Fruit fly (Drosophila melanogaster) whole organism: Measurements from ENCODE around the gene CG42751.

ENCODE experiments used
- CG8478 ChIP-seq: fragments of >200 bp; optimal IDR thresholded peaks from 2 replicates; lab custom pipeline; 2018; ENCODE audit warnings: inconsistent platforms
- Dll ChIP-seq: fragments of >200 bp; optimal IDR thresholded peaks from 2 replicates; lab custom pipeline; 2017
- EcR ChIP-seq, 2 experiments: fragments of >200 bp; optimal IDR thresholded peaks; 2 replicates each; lab custom pipeline; 2017; ENCODE audit warnings: missing biosample characterization in 2 of 2, missing genetic modification characterization in 2 of 2, missing genetic modification reagents in 2 of 2
- pan ChIP-seq: fragments of >200 bp; optimal IDR thresholded peaks from 2 replicates; lab custom pipeline; 2017
- psq ChIP-seq: fragments of >200 bp; optimal IDR thresholded peaks from 2 replicates; lab custom pipeline; 2017
- usp ChIP-seq: fragments of >200 bp; optimal IDR thresholded peaks from 2 replicates; lab custom pipeline; 2017; ENCODE audit warnings: missing biosample characterization, missing genetic modification characterization, mixed read lengths

CG42751 gene

DNA sequence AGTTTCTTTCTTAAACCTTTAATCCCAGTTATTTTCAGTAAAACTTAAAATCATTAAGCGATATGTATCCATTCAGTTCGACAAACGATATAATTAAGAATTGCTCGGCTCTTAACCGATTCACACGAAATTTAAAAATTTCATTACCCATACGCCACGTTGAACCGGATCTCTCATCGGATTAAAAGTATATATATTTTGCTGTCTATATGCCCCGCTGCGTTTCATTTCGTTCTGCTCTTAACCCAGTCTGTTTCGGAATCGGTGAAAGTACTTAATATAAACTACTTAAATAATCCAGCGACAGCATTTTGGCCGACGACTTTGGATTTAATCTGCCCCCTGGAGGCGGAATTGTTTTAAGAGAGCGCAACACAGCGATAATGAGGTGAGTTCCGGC is at the start of gene CG42751:
Gene CG42751, plus strand, starts transcription at position 301 of the 400 bp plus-strand sequence.
- TF ChIP-seq Dll (no peak), psq (no peak), pan (lab: Kevin White, UChicago) (no peak)

dm6 chr2L:11804228-11805044 is 48.8 kb upstream of the CG42751 start:
- no peak for TF ChIP-seq usp (GFP tag; lab: Kevin White, UChicago)
- no peak for TF ChIP-seq CG8478
- no peak for TF ChIP-seq psq
- TF ChIP-seq pan (lab: Kevin White, UChicago), result no peak
- TF ChIP-seq Dll, result peak; percentile 85
- no peak for TF ChIP-seq EcR (GFP tag; optimal IDR thresholded peaks at IDR 0.05; lab: Kevin White, UChicago)

- no peak for TF ChIP-seq usp (GFP tag; lab: Kevin White, UChicago)
- TF ChIP-seq EcR (GFP tag; optimal IDR thresholded peaks at IDR 0.05; lab: Kevin White, UChicago), result no peak
- TF ChIP-seq psq, result no peak
- TF ChIP-seq CG8478, result no peak
- TF ChIP-seq Dll, result no peak
- TF ChIP-seq pan (lab: Kevin White, UChicago), result no peak
Measured at dm6 chr2L:11806022-11806700, 47.1 kb upstream of the CG42751 start.

dm6 chr2L:11806701-11807674 is 46.2 kb upstream of the CG42751 start:
- TF ChIP-seq EcR (GFP tag; optimal IDR thresholded peaks at IDR 0.05; lab: Kevin White, UChicago), result no peak
- no peak for TF ChIP-seq pan (lab: Kevin White, UChicago)
- peak; percentile 92 for TF ChIP-seq Dll
- TF ChIP-seq psq, result peak; percentile 81
- no peak for TF ChIP-seq CG8478
- TF ChIP-seq usp (GFP tag; lab: Kevin White, UChicago), result no peak

- TF ChIP-seq CG8478, result peak; percentile 32
- no peak for TF ChIP-seq pan (lab: Kevin White, UChicago)
- TF ChIP-seq EcR (GFP tag; optimal IDR thresholded peaks at IDR 0.05; lab: Kevin White, UChicago), result peak in 1 of 2 experiments; percentile 29
- TF ChIP-seq usp (GFP tag; lab: Kevin White, UChicago), result no peak
- TF ChIP-seq psq, result no peak
- TF ChIP-seq Dll, result peak; percentile 70
Measured at dm6 chr2L:11807697-11808226, 45.5 kb upstream of the CG42751 start.

DNA sequence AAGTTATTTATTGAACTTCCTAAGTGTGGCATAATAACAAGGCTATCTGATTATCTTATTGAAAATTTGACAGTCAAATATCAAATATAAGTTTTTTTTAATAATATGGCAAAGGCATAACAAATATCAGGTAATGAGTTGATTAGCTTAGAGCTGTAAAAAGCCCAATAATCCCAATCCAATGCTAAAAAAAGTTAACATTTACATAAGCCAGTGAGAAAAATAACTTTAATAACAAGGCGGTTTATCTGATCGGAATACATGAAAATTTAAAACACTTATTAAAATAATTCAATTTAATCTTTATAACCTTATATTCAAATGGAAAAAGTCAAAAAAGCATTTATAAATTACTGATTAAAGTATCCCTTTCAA is 44.9 kb upstream of the CG42751 start:
- no peak for TF ChIP-seq psq
- no peak for TF ChIP-seq EcR (GFP tag; optimal IDR thresholded peaks at IDR 0.05; lab: Kevin White, UChicago)
- TF ChIP-seq usp (GFP tag; lab: Kevin White, UChicago), result no peak
- no peak for TF ChIP-seq pan (lab: Kevin White, UChicago)
- TF ChIP-seq CG8478, result no peak
- TF ChIP-seq Dll, result no peak

dm6 chr2L:11808702-11809583 is 44.3 kb upstream of the CG42751 start, which contains the start of gene crol:
Gene crol, minus strand, starts transcription at chr2L:11809438.
- TF ChIP-seq CG8478 (no peak), Dll (peak; percentile 89), psq (no peak)

dm6 chr2L:11809823-11810222 is 43.4 kb upstream of the CG42751 start:
- TF ChIP-seq CG8478 (no peak), psq (no peak), Dll (no peak), EcR (GFP tag; optimal IDR thresholded peaks at IDR 0.05; lab: Kevin White, UChicago) (no peak), pan (lab: Kevin White, UChicago) (no peak), usp (GFP tag; lab: Kevin White, UChicago) (no peak)

- TF ChIP-seq psq, result no peak
- TF ChIP-seq Dll, result peak; percentile 26
Measured at dm6 chr2L:11812781-11813664, 40.2 kb upstream of the CG42751 start.

DNA sequence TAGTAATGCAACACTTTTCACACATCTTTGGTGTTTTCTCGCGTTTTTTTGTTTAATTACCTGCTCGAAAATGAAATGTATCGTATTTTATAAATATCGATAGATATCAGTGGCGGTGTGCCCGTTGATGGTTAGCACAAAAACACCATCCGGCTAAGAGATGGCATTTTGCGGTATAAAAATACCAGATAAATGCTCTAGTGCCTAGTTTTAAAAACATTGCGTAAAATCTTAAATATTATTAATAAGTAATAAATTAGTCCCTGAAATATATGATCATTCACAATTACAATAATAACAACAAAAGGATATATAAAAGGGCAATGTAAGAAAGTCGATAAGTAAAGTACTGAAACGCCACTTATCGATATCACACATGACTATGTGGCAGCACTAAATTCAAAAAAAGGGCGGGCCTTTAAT is 39.6 kb upstream of the CG42751 start, which contains the start of gene CycY:
Gene CycY, minus strand, starts transcription at position 116 of the 423 bp plus-strand sequence.
- TF ChIP-seq EcR (GFP tag; optimal IDR thresholded peaks at IDR 0.05; lab: Kevin White, UChicago), result no peak
- TF ChIP-seq psq, result no peak
- no peak for TF ChIP-seq CG8478
- no peak for TF ChIP-seq pan (lab: Kevin White, UChicago)
- TF ChIP-seq usp (GFP tag; lab: Kevin White, UChicago), result no peak
- no peak for TF ChIP-seq Dll
